Fruit fly (Drosophila melanogaster) whole organism, embryonic: ENCODE results near the gene Arp6.
A peak's percentile ranks its signal among the peaks of the same experiment; 100 is the strongest.

Experiments
- Ada2b ChIP-seq: fragments of 200-800 bp; sonication (Bioruptor generic); IDR thresholded peaks from 2 replicates; pipeline ENCODE4 v1.3.6; 2022; ENCODE audit warnings: missing biosample characterization, missing genetic modification characterization
- CG12104 ChIP-seq: fragments of 200-800 bp; sonication (Bioruptor generic); optimal IDR thresholded peaks from 3 replicates; lab custom pipeline; 2016; ENCODE audit warnings: missing biosample characterization, missing genetic modification characterization
- CG13424 ChIP-seq: fragments of 200-800 bp; sonication (Bioruptor generic); optimal IDR thresholded peaks from 2 replicates; lab custom pipeline; 2019; ENCODE audit warnings: missing biosample characterization, mild to moderate bottlenecking, missing genetic modification characterization, moderate library complexity
- CG13624 ChIP-seq: fragments of 200-800 bp; sonication (Bioruptor generic); optimal IDR thresholded peaks from 2 replicates; lab custom pipeline; 2016; ENCODE audit warnings: missing biosample characterization, missing genetic modification characterization
- CG14710 ChIP-seq: fragments of 200-800 bp; sonication (Bioruptor generic); optimal IDR thresholded peaks from 3 replicates; lab custom pipeline; 2019; ENCODE audit warnings: missing biosample characterization, mild to moderate bottlenecking, missing genetic modification characterization, moderate library complexity
- CG15479 ChIP-seq: fragments of 200-800 bp; sonication (Bioruptor generic); optimal IDR thresholded peaks from 3 replicates; lab custom pipeline; 2019; ENCODE audit warnings: missing biosample characterization, mild to moderate bottlenecking, missing genetic modification characterization, moderate library complexity
- CG16779 ChIP-seq: fragments of 200-800 bp; sonication (Bioruptor generic); IDR thresholded peaks from 2 replicates; pipeline ENCODE4 v1.3.6; 2022; ENCODE audit warnings: missing biosample characterization, missing genetic modification characterization
- CG16815 ChIP-seq: fragments of 200-800 bp; sonication (Bioruptor generic); optimal IDR thresholded peaks from 3 replicates; lab custom pipeline; 2017; ENCODE audit warnings: missing biosample characterization, mild to moderate bottlenecking, missing genetic modification characterization
- CG1792 ChIP-seq: fragments of 200-800 bp; sonication (Bioruptor generic); optimal IDR thresholded peaks from 2 replicates; lab custom pipeline; 2016; ENCODE audit warnings: missing biosample characterization, missing genetic modification characterization
- CG30403 ChIP-seq: fragments of 200-800 bp; sonication (Bioruptor generic); optimal IDR thresholded peaks from 3 replicates; lab custom pipeline; 2016; ENCODE audit warnings: missing biosample characterization, missing genetic modification characterization
- CG31365 ChIP-seq: fragments of 200-800 bp; sonication (Bioruptor generic); optimal IDR thresholded peaks from 2 replicates; lab custom pipeline; 2018; ENCODE audit warnings: missing biosample characterization, mild to moderate bottlenecking, missing genetic modification characterization
- CG32767 ChIP-seq: fragments of 200-800 bp; sonication (Bioruptor generic); IDR thresholded peaks from 2 replicates; pipeline ENCODE4 v1.3.6; 2022; ENCODE audit warnings: missing biosample characterization, missing genetic modification characterization
- CG3281 ChIP-seq: fragments of 200-800 bp; sonication (Bioruptor generic); optimal IDR thresholded peaks from 3 replicates; lab custom pipeline; 2017; ENCODE audit warnings: missing biosample characterization, mild to moderate bottlenecking, missing genetic modification characterization
- CG4282 ChIP-seq: fragments of 200-800 bp; sonication (Bioruptor generic); optimal IDR thresholded peaks from 2 replicates; lab custom pipeline; 2016; ENCODE audit warnings: missing biosample characterization, missing genetic modification characterization
- CG4404 ChIP-seq: fragments of 200-800 bp; sonication (Bioruptor generic); IDR thresholded peaks from 2 replicates; pipeline ENCODE4 v1.3.6; 2022; ENCODE audit warnings: missing biosample characterization, missing genetic modification characterization
- CG6254 ChIP-seq: fragments of 200-800 bp; sonication (Bioruptor generic); optimal IDR thresholded peaks from 3 replicates; lab custom pipeline; 2017; ENCODE audit warnings: mild to moderate bottlenecking, missing biosample characterization, missing genetic modification reagents, missing genetic modification characterization
- CG7372 ChIP-seq: fragments of 200-800 bp; sonication (Bioruptor generic); IDR thresholded peaks from 2 replicates; pipeline ENCODE4 v1.3.6; 2022; ENCODE audit warnings: missing biosample characterization, missing genetic modification characterization
- CG7928 ChIP-seq: fragments of 200-800 bp; sonication (Bioruptor generic); optimal IDR thresholded peaks from 2 replicates; lab custom pipeline; 2017; ENCODE audit warnings: missing biosample characterization, mild to moderate bottlenecking, missing genetic modification characterization
- CG8765 ChIP-seq: fragments of 200-800 bp; sonication (Bioruptor generic); IDR thresholded peaks from 2 replicates; pipeline ENCODE4 v1.3.6; 2022; ENCODE audit warnings: missing biosample characterization, missing genetic modification characterization
- Chrac-16 ChIP-seq: fragments of 200-800 bp; sonication (Bioruptor generic); optimal IDR thresholded peaks from 3 replicates; lab custom pipeline; 2016; ENCODE audit warnings: missing biosample characterization, missing genetic modification characterization
- CrebB ChIP-seq: fragments of 200-800 bp; sonication (Bioruptor generic); optimal IDR thresholded peaks from 3 replicates; lab custom pipeline; 2018; ENCODE audit warnings: missing biosample characterization, mild to moderate bottlenecking, missing genetic modification characterization
- Dad ChIP-seq: fragments of 200-800 bp; sonication (Bioruptor generic); optimal IDR thresholded peaks from 3 replicates; lab custom pipeline; 2016; ENCODE audit warnings: missing biosample characterization, missing genetic modification characterization
- Deaf1 ChIP-seq: fragments of 200-800 bp; optimal IDR thresholded peaks from 3 replicates; lab custom pipeline; 2019; ENCODE audit warnings: missing biosample characterization, mild to moderate bottlenecking, missing genetic modification characterization, moderate library complexity
- Dip3 ChIP-seq: fragments of 200-800 bp; sonication (Bioruptor generic); optimal IDR thresholded peaks from 3 replicates; lab custom pipeline; 2016; ENCODE audit warnings: missing biosample characterization, missing genetic modification characterization
- Drgx ChIP-seq: fragments of 200-800 bp; sonication (Bioruptor generic); IDR thresholded peaks from 2 replicates; pipeline ENCODE4 v1.3.6; 2022; ENCODE audit warnings: missing biosample characterization, missing genetic modification characterization
- Elba2 ChIP-seq: fragments of 200-800 bp; sonication (Bioruptor generic); optimal IDR thresholded peaks from 3 replicates; lab custom pipeline; 2016; ENCODE audit warnings: missing biosample characterization, missing genetic modification characterization
- Ets65A ChIP-seq: fragments of 200-800 bp; sonication (Bioruptor generic); peaks from one replicate; lab custom pipeline; 2016; ENCODE audit warnings: missing biosample characterization, missing genetic modification characterization
- HLH54F ChIP-seq: fragments of 200-800 bp; sonication (Bioruptor generic); optimal IDR thresholded peaks from 3 replicates; lab custom pipeline; 2016; ENCODE audit warnings: missing biosample characterization, missing genetic modification characterization
- Kr ChIP-seq: fragments of 200-800 bp; sonication (Bioruptor generic); optimal IDR thresholded peaks from 2 replicates; lab custom pipeline; 2017; ENCODE audit warnings: missing biosample characterization, mild to moderate bottlenecking, missing genetic modification characterization
- Xrp1 ChIP-seq: fragments of 200-800 bp; sonication (Bioruptor generic); IDR thresholded peaks from 2 replicates; pipeline ENCODE4 v1.3.6; 2022; ENCODE audit warnings: missing biosample characterization, missing genetic modification characterization
- YL-1 ChIP-seq: fragments of 200-800 bp; sonication (Bioruptor generic); optimal IDR thresholded peaks from 3 replicates; lab custom pipeline; 2017; ENCODE audit warnings: missing biosample characterization, mild to moderate bottlenecking, missing genetic modification characterization
- bbx ChIP-seq: fragments of 200-800 bp; sonication (Bioruptor generic); IDR thresholded peaks from 2 replicates; pipeline ENCODE4 v1.3.6; 2022; ENCODE audit warnings: missing biosample characterization, missing genetic modification characterization; ENCODE audit not compliant: partially characterized antibody
- bowl ChIP-seq: fragments of 200-800 bp; sonication (Bioruptor generic); IDR thresholded peaks from 2 replicates; pipeline ENCODE4 v1.3.6; 2022; ENCODE audit warnings: missing biosample characterization, missing genetic modification characterization
- cas ChIP-seq: fragments of 200-800 bp; sonication (Bioruptor generic); IDR thresholded peaks from 2 replicates; pipeline ENCODE4 v1.3.6; 2022; ENCODE audit warnings: missing biosample characterization, missing genetic modification characterization
- crp ChIP-seq, 2 experiments: fragments of 200-800 bp; sonication (Bioruptor generic); optimal IDR thresholded peaks; 2 replicates in 1 of 2; 3 replicates in 1 of 2; lab custom pipeline; 2017; ENCODE audit warnings: missing biosample characterization in 2 of 2, missing genetic modification characterization in 2 of 2, mild to moderate bottlenecking in 1 of 2, moderate library complexity in 1 of 2
- dati ChIP-seq: fragments of 200-800 bp; sonication (Bioruptor generic); IDR thresholded peaks from 2 replicates; pipeline ENCODE4 v1.3.6; 2022; ENCODE audit warnings: missing biosample characterization, missing genetic modification characterization
- en ChIP-seq: fragments of 200-800 bp; sonication (Bioruptor generic); optimal IDR thresholded peaks from 2 replicates; lab custom pipeline; 2016; ENCODE audit warnings: missing biosample characterization, missing genetic modification characterization
- exex ChIP-seq: fragments of 200-800 bp; sonication (Bioruptor generic); optimal IDR thresholded peaks from 4 replicates; lab custom pipeline; 2018; ENCODE audit warnings: missing biosample characterization, mild to moderate bottlenecking, missing genetic modification characterization, moderate library complexity
- ftz-f1 ChIP-seq: fragments of 200-800 bp; sonication (Bioruptor generic); optimal IDR thresholded peaks from 2 replicates; lab custom pipeline; 2016; ENCODE audit warnings: missing biosample characterization, missing genetic modification characterization
- gem ChIP-seq: fragments of 200-800 bp; sonication (Bioruptor generic); optimal IDR thresholded peaks from 2 replicates; lab custom pipeline; 2019; ENCODE audit warnings: missing biosample characterization, mild to moderate bottlenecking, missing genetic modification characterization, moderate library complexity
- gfzf ChIP-seq: fragments of 200-800 bp; sonication (Bioruptor generic); optimal IDR thresholded peaks from 2 replicates; lab custom pipeline; 2016; ENCODE audit warnings: missing biosample characterization, mild to moderate bottlenecking, missing genetic modification characterization, moderate library complexity
- hbn ChIP-seq: fragments of 200-800 bp; sonication (Bioruptor generic); IDR thresholded peaks from 2 replicates; pipeline ENCODE4 v1.3.6; 2022; ENCODE audit warnings: missing biosample characterization, missing genetic modification characterization; ENCODE audit not compliant: partially characterized antibody
- jigr1 ChIP-seq: fragments of 200-800 bp; sonication (Bioruptor generic); IDR thresholded peaks from 3 replicates; pipeline ENCODE4 v1.3.6; 2022; ENCODE audit warnings: missing biosample characterization, missing genetic modification characterization
- jumu ChIP-seq: fragments of 200-800 bp; sonication (Bioruptor generic); optimal IDR thresholded peaks from 3 replicates; lab custom pipeline; 2016; ENCODE audit warnings: missing biosample characterization, missing genetic modification characterization
- luna ChIP-seq: fragments of 200-800 bp; sonication (Bioruptor generic); optimal IDR thresholded peaks from 2 replicates; lab custom pipeline; 2016; ENCODE audit warnings: missing biosample characterization, missing genetic modification characterization
- nerfin-1 ChIP-seq: fragments of 200-800 bp; sonication (Bioruptor generic); optimal IDR thresholded peaks from 3 replicates; lab custom pipeline; 2019; ENCODE audit warnings: missing biosample characterization, mild to moderate bottlenecking, missing genetic modification characterization, moderate library complexity
- otp ChIP-seq: fragments of 200-800 bp; sonication (Bioruptor generic); IDR thresholded peaks from 3 replicates; pipeline ENCODE4, ENCODE4 v1.3.6; 2022; ENCODE audit warnings: missing biosample characterization, missing genetic modification characterization
- pita ChIP-seq: fragments of 200-800 bp; sonication (Bioruptor generic); optimal IDR thresholded peaks from 2 replicates; lab custom pipeline; 2017; ENCODE audit warnings: missing biosample characterization, mild to moderate bottlenecking, missing genetic modification characterization
- scrt ChIP-seq: fragments of 200-800 bp; sonication (Bioruptor generic); optimal IDR thresholded peaks from 2 replicates; lab custom pipeline; 2018; ENCODE audit warnings: missing biosample characterization, mild to moderate bottlenecking, missing genetic modification characterization, moderate library complexity
- shn ChIP-seq: fragments of 200-800 bp; sonication (Bioruptor generic); optimal IDR thresholded peaks from 3 replicates; lab custom pipeline; 2016; ENCODE audit warnings: missing biosample characterization, missing genetic modification characterization
- sisA ChIP-seq: fragments of 200-800 bp; sonication (Bioruptor generic); IDR thresholded peaks from 2 replicates; pipeline ENCODE4 v1.3.6; 2022; ENCODE audit warnings: missing biosample characterization, missing genetic modification characterization
- tgo ChIP-seq: fragments of 200-800 bp; sonication (Bioruptor generic); IDR thresholded peaks from 3 replicates; pipeline ENCODE4 v1.3.6; 2022; ENCODE audit warnings: missing biosample characterization, missing genetic modification characterization

Arp6 gene

dm6 chrX:15733995-15734394, 2.9 kb downstream of the Arp6 start, which contains the start of the genes CG12379 and MagR:
CG12379 (minus strand) TSS chrX:15733996.
MagR (plus strand) TSS chrX:15734270.
- TF ChIP-seq CG32767 (GFP tag; lab: Robert Waterston, UW) (no peak), CG14710 (tag; lab: Kevin White, UChicago) (peak; percentile 79), CG12104 (peak; percentile 46), pita (GFP tag; lab: Kevin White, UChicago) (no peak), CG31365 (no peak), CG15479 (GFP tag; lab: Kevin White, UChicago) (no peak), Ada2b (0 out of 2 replicates have a peak, but pooled peaks have one; percentile 9), en (GFP tag; lab: Kevin White, UChicago) (no peak), Xrp1 (GFP tag; lab: Robert Waterston, UW) (peak; percentile 35; the same call in 1 of the 2 replicates), CG1792 (GFP tag; lab: Kevin White, UChicago) (no peak), gfzf (GFP tag; lab: Kevin White, UChicago) (peak; percentile 24), CG4404 (GFP tag; lab: Robert Waterston, UW) (peak; percentile 55; the same call in 1 of the 2 replicates), CG7928 (GFP tag; lab: Kevin White, UChicago) (peak; percentile 10), bowl (GFP tag; lab: Robert Waterston, UW) (no peak), jigr1 (no peak), hbn (GFP tag; lab: Robert Waterston, UW) (peak; percentile 66), sisA (GFP tag; lab: Robert Waterston, UW) (peak; percentile 58), Deaf1 (peak; percentile 30), gem (tag; lab: Kevin White, UChicago) (no peak), Drgx (GFP tag; lab: Robert Waterston, UW) (no peak), tgo (GFP tag; lab: Robert Waterston, UW) (peak; percentile 42; the same call in 1 of the 3 replicates), CG16779 (GFP tag; lab: Robert Waterston, UW) (no peak), scrt (GFP tag; lab: Kevin White, UChicago) (no peak), YL-1 (GFP tag; lab: Kevin White, UChicago) (peak; percentile 20), Elba2 (GFP tag; lab: Kevin White, UChicago) (peak; percentile 8), Ets65A (GFP tag; lab: Kevin White, UChicago) (peak; percentile 71), ftz-f1 (GFP tag; lab: Kevin White, UChicago) (no peak), CG8765 (GFP tag; lab: Robert Waterston, UW) (no peak), HLH54F (GFP tag; lab: Kevin White, UChicago) (peak; percentile 63), CG4282 (GFP tag; lab: Kevin White, UChicago) (no peak), Kr (GFP tag; lab: Kevin White, UChicago) (no peak), CG13424 (tag; lab: Kevin White, UChicago) (peak; percentile 71), jumu (GFP tag; lab: Kevin White, UChicago) (peak; percentile 52), shn (GFP tag; lab: Kevin White, UChicago) (peak; percentile 7), Dad (GFP tag; lab: Kevin White, UChicago) (peak; percentile 48), CG7372 (GFP tag; lab: Robert Waterston, UW) (peak; percentile 40; the same call in 1 of the 2 replicates), bbx (peak; percentile 60), CG16815 (GFP tag; lab: Kevin White, UChicago) (no peak), CrebB (tag; lab: Kevin White, UChicago) (peak; percentile 28), cas (no peak), CG6254 (no peak), CG30403 (GFP tag; lab: Kevin White, UChicago) (peak; percentile 74), otp (GFP tag; lab: Robert Waterston, UW) (no peak), CG13624 (GFP tag; lab: Kevin White, UChicago) (peak; percentile 21), exex (no peak), CG3281 (GFP tag; lab: Kevin White, UChicago) (no peak), Dip3 (GFP tag; lab: Kevin White, UChicago) (peak; percentile 34), nerfin-1 (peak; percentile 79), luna (GFP tag; lab: Kevin White, UChicago) (no peak), Chrac-16 (GFP tag; lab: Kevin White, UChicago) (peak; percentile 57), crp (GFP tag; optimal IDR thresholded peaks at IDR 0.05; lab: Kevin White, UChicago) (peak; percentile 25 to 82), dati (no peak)
